Fruit fly (Drosophila melanogaster) whole organism, embryonic: Measurements from ENCODE around the gene CG32625.

Experiments
- Ada2b ChIP-seq: fragments of 200-800 bp; sonication (Bioruptor generic); IDR thresholded peaks from 2 replicates; pipeline ENCODE4 v1.3.6; 2022; ENCODE audit warnings: missing biosample characterization, missing genetic modification characterization
- Bdp1 ChIP-seq: fragments of 200-800 bp; sonication (Bioruptor generic); optimal IDR thresholded peaks from 3 replicates; lab custom pipeline; 2016; ENCODE audit warnings: missing biosample characterization, missing genetic modification characterization
- CG10209 ChIP-seq: fragments of 200-800 bp; sonication (Bioruptor generic); optimal IDR thresholded peaks from 3 replicates; lab custom pipeline; 2017; ENCODE audit warnings: missing biosample characterization, mild to moderate bottlenecking, missing genetic modification characterization, missing genetic modification reagents
- CG10959 ChIP-seq: fragments of 200-800 bp; sonication (Bioruptor generic); IDR thresholded peaks from 2 replicates; pipeline ENCODE4 v1.3.6; 2022; ENCODE audit warnings: missing biosample characterization, missing genetic modification characterization
- CG10979 ChIP-seq: fragments of 200-800 bp; sonication (Bioruptor generic); optimal IDR thresholded peaks from 2 replicates; lab custom pipeline; 2018; ENCODE audit warnings: missing biosample characterization, mild to moderate bottlenecking, missing genetic modification characterization, moderate library complexity
- CG13287 ChIP-seq: fragments of 200-800 bp; sonication (Bioruptor generic); IDR thresholded peaks from 2 replicates; pipeline ENCODE4 v1.3.6; 2022; ENCODE audit warnings: missing biosample characterization, missing genetic modification characterization; ENCODE audit not compliant: partially characterized antibody
- CG14667 ChIP-seq: fragments of 200-800 bp; sonication (Bioruptor generic); IDR thresholded peaks from 2 replicates; pipeline ENCODE4 v1.3.6; 2022; ENCODE audit warnings: missing biosample characterization, missing genetic modification characterization
- CG15269 ChIP-seq: fragments of 200-800 bp; sonication (Bioruptor generic); optimal IDR thresholded peaks from 2 replicates; lab custom pipeline; 2018; ENCODE audit warnings: missing biosample characterization, mild to moderate bottlenecking, missing genetic modification characterization, moderate library complexity
- CG1603 ChIP-seq: fragments of 200-800 bp; sonication (Bioruptor generic); optimal IDR thresholded peaks from 2 replicates; lab custom pipeline; 2019; ENCODE audit warnings: missing biosample characterization, mild to moderate bottlenecking, missing genetic modification characterization, moderate library complexity
- CG31365 ChIP-seq: fragments of 200-800 bp; sonication (Bioruptor generic); optimal IDR thresholded peaks from 2 replicates; lab custom pipeline; 2018; ENCODE audit warnings: missing biosample characterization, mild to moderate bottlenecking, missing genetic modification characterization
- CG32532 ChIP-seq: fragments of 200-800 bp; sonication (Bioruptor generic); IDR thresholded peaks from 2 replicates; pipeline ENCODE4 v1.3.6; 2022; ENCODE audit warnings: missing biosample characterization, missing genetic modification characterization
- CG3407 ChIP-seq: fragments of 200-800 bp; sonication (Bioruptor generic); optimal IDR thresholded peaks from 2 replicates; lab custom pipeline; 2018; ENCODE audit warnings: missing biosample characterization, mild to moderate bottlenecking, missing genetic modification characterization
- CG3838 ChIP-seq: fragments of 200-800 bp; sonication (Bioruptor generic); optimal IDR thresholded peaks from 3 replicates; lab custom pipeline; 2016; ENCODE audit warnings: missing biosample characterization, missing genetic modification characterization
- CG4328 ChIP-seq: fragments of 200-800 bp; sonication (Bioruptor generic); optimal IDR thresholded peaks from 3 replicates; lab custom pipeline; 2017; ENCODE audit warnings: missing biosample characterization, missing genetic modification reagents, missing genetic modification characterization
- CG5953 ChIP-seq: fragments of 200-800 bp; sonication (Bioruptor generic); IDR thresholded peaks from 2 replicates; pipeline ENCODE4 v1.3.6; 2022; ENCODE audit warnings: missing biosample characterization, missing genetic modification characterization
- CG6254 ChIP-seq: fragments of 200-800 bp; sonication (Bioruptor generic); optimal IDR thresholded peaks from 3 replicates; lab custom pipeline; 2017; ENCODE audit warnings: mild to moderate bottlenecking, missing biosample characterization, missing genetic modification reagents, missing genetic modification characterization
- CG6791 ChIP-seq: fragments of 200-800 bp; sonication (Bioruptor generic); IDR thresholded peaks from 3 replicates; pipeline ENCODE4 v1.3.6; 2022; ENCODE audit warnings: missing biosample characterization, missing genetic modification characterization; ENCODE audit not compliant: partially characterized antibody
- CG7556 ChIP-seq: fragments of 200-800 bp; sonication (Bioruptor generic); optimal IDR thresholded peaks from 2 replicates; lab custom pipeline; 2017; ENCODE audit warnings: missing biosample characterization, mild to moderate bottlenecking, missing genetic modification characterization
- CG7839 ChIP-seq: fragments of 200-800 bp; sonication (Bioruptor generic); optimal IDR thresholded peaks from 3 replicates; lab custom pipeline; 2018; ENCODE audit warnings: missing biosample characterization, mild to moderate bottlenecking, missing genetic modification characterization, moderate library complexity
- CG8765 ChIP-seq: fragments of 200-800 bp; sonication (Bioruptor generic); IDR thresholded peaks from 2 replicates; pipeline ENCODE4 v1.3.6; 2022; ENCODE audit warnings: missing biosample characterization, missing genetic modification characterization
- CG9215 ChIP-seq: fragments of 200-800 bp; sonication (Bioruptor generic); IDR thresholded peaks from 2 replicates; pipeline ENCODE4 v1.3.6; 2022; ENCODE audit warnings: missing biosample characterization, missing genetic modification characterization
- CoRest ChIP-seq: fragments of 200-800 bp; sonication (Bioruptor generic); optimal IDR thresholded peaks from 3 replicates; lab custom pipeline; 2018; ENCODE audit warnings: missing biosample characterization, mild to moderate bottlenecking, missing genetic modification characterization, moderate library complexity
- Drgx ChIP-seq: fragments of 200-800 bp; sonication (Bioruptor generic); IDR thresholded peaks from 2 replicates; pipeline ENCODE4 v1.3.6; 2022; ENCODE audit warnings: missing biosample characterization, missing genetic modification characterization
- Fer1 ChIP-seq: fragments of 200-800 bp; sonication (Bioruptor generic); optimal IDR thresholded peaks from 2 replicates; lab custom pipeline; 2017; ENCODE audit warnings: missing biosample characterization, mild to moderate bottlenecking, missing genetic modification characterization
- Fer3 ChIP-seq: fragments of 200-800 bp; sonication (Bioruptor generic); optimal IDR thresholded peaks from 2 replicates; lab custom pipeline; 2018; ENCODE audit warnings: missing biosample characterization, mild to moderate bottlenecking, missing genetic modification characterization, moderate library complexity
- Lim3 ChIP-seq: fragments of 200-800 bp; sonication (Bioruptor generic); IDR thresholded peaks from 2 replicates; pipeline ENCODE4 v1.3.6; 2022; ENCODE audit warnings: missing biosample characterization, missing genetic modification characterization
- Meics ChIP-seq: fragments of 200-800 bp; sonication (Bioruptor generic); optimal IDR thresholded peaks from 2 replicates; lab custom pipeline; 2017; ENCODE audit warnings: missing biosample characterization, mild to moderate bottlenecking, missing genetic modification characterization
- NC2α ChIP-seq: fragments of 200-800 bp; sonication (Bioruptor generic); optimal IDR thresholded peaks from 2 replicates; lab custom pipeline; 2016; ENCODE audit warnings: missing biosample characterization, missing genetic modification characterization
- Scr ChIP-seq: fragments of 200-800 bp; sonication (Bioruptor generic); IDR thresholded peaks from 2 replicates; pipeline ENCODE4 v1.3.6; 2022; ENCODE audit warnings: missing biosample characterization, missing genetic modification characterization; ENCODE audit not compliant: partially characterized antibody
- Sin3A ChIP-seq: fragments of >200 bp; optimal IDR thresholded peaks from 2 replicates; lab custom pipeline; 2018
- Ssrp ChIP-seq: fragments of 200-800 bp; sonication (Bioruptor generic); optimal IDR thresholded peaks from 2 replicates; lab custom pipeline; 2018; ENCODE audit warnings: missing biosample characterization, mild to moderate bottlenecking, missing genetic modification characterization, moderate library complexity
- Trl ChIP-seq, 3 experiments: fragments of >200 bp in 2 of 3; fragments of 200-800 bp in 1 of 3; sonication (Bioruptor generic) in 1 of 3; optimal IDR thresholded peaks; 2 replicates in 1 of 3; 3 replicates in 2 of 3; lab custom pipeline; 2016 to 2017; ENCODE audit warnings: missing biosample characterization in 1 of 3, missing genetic modification characterization in 1 of 3
- Xrp1 ChIP-seq: fragments of 200-800 bp; sonication (Bioruptor generic); IDR thresholded peaks from 2 replicates; pipeline ENCODE4 v1.3.6; 2022; ENCODE audit warnings: missing biosample characterization, missing genetic modification characterization
- abd-A ChIP-seq: fragments of 200-800 bp; sonication (Bioruptor generic); optimal IDR thresholded peaks from 3 replicates; lab custom pipeline; 2019; ENCODE audit warnings: missing biosample characterization, mild to moderate bottlenecking, missing genetic modification characterization, moderate library complexity
- bab2 ChIP-seq: fragments of 200-800 bp; sonication (Bioruptor generic); optimal IDR thresholded peaks from 2 replicates; lab custom pipeline; 2016; ENCODE audit warnings: missing biosample characterization, missing genetic modification characterization
- chn ChIP-seq: fragments of 200-800 bp; sonication (Bioruptor generic); optimal IDR thresholded peaks from 2 replicates; lab custom pipeline; 2016; ENCODE audit warnings: missing biosample characterization, missing genetic modification characterization
- emc ChIP-seq: fragments of 200-800 bp; sonication (Bioruptor generic); optimal IDR thresholded peaks from 2 replicates; lab custom pipeline; 2016; ENCODE audit warnings: missing biosample characterization, missing genetic modification characterization
- ems ChIP-seq: fragments of 200-800 bp; sonication (Bioruptor generic); optimal IDR thresholded peaks from 3 replicates; lab custom pipeline; 2016; ENCODE audit warnings: missing biosample characterization, missing genetic modification characterization
- en ChIP-seq: fragments of 200-800 bp; sonication (Bioruptor generic); optimal IDR thresholded peaks from 2 replicates; lab custom pipeline; 2016; ENCODE audit warnings: missing biosample characterization, missing genetic modification characterization
- gsb ChIP-seq: fragments of 200-800 bp; sonication (Bioruptor generic); IDR thresholded peaks from 2 replicates; pipeline ENCODE4 v1.3.6; 2022; ENCODE audit warnings: missing biosample characterization, missing genetic modification characterization
- ind ChIP-seq: fragments of 200-800 bp; sonication (Bioruptor generic); optimal IDR thresholded peaks from 3 replicates; lab custom pipeline; 2016; ENCODE audit warnings: missing biosample characterization, missing genetic modification characterization
- klu ChIP-seq: fragments of 200-800 bp; sonication (Bioruptor generic); IDR thresholded peaks from 2 replicates; pipeline ENCODE4 v1.3.6; 2022; ENCODE audit warnings: missing biosample characterization, missing genetic modification characterization
- kni ChIP-seq: fragments of 200-800 bp; sonication (Bioruptor generic); optimal IDR thresholded peaks from 3 replicates; lab custom pipeline; 2017; ENCODE audit warnings: mild to moderate bottlenecking, missing biosample characterization, missing genetic modification reagents, missing genetic modification characterization
- nom ChIP-seq: fragments of 200-800 bp; sonication (Bioruptor generic); optimal IDR thresholded peaks from 2 replicates; lab custom pipeline; 2017; ENCODE audit warnings: missing biosample characterization, missing genetic modification characterization, mild to moderate bottlenecking, moderate library complexity, missing genetic modification reagents
- peb ChIP-seq: fragments of 200-800 bp; sonication (Bioruptor generic); IDR thresholded peaks from 2 replicates; pipeline ENCODE4 v1.3.6; 2022; ENCODE audit warnings: missing biosample characterization, missing genetic modification characterization
- sisA ChIP-seq: fragments of 200-800 bp; sonication (Bioruptor generic); IDR thresholded peaks from 2 replicates; pipeline ENCODE4 v1.3.6; 2022; ENCODE audit warnings: missing biosample characterization, missing genetic modification characterization
- slbo ChIP-seq: fragments of 200-800 bp; sonication (Bioruptor generic); IDR thresholded peaks from 2 replicates; pipeline ENCODE4 v1.3.6; 2022; ENCODE audit warnings: missing biosample characterization, missing genetic modification characterization
- sr ChIP-seq: fragments of 200-800 bp; sonication (Bioruptor generic); IDR thresholded peaks from 3 replicates; pipeline ENCODE4 v1.3.6; 2022; ENCODE audit warnings: missing biosample characterization, missing genetic modification characterization
- tgo ChIP-seq: fragments of 200-800 bp; sonication (Bioruptor generic); IDR thresholded peaks from 3 replicates; pipeline ENCODE4 v1.3.6; 2022; ENCODE audit warnings: missing biosample characterization, missing genetic modification characterization
- tx ChIP-seq: fragments of 200-800 bp; sonication (Bioruptor generic); optimal IDR thresholded peaks from 2 replicates; lab custom pipeline; 2016; ENCODE audit warnings: missing biosample characterization, missing genetic modification characterization
- vfl ChIP-seq: fragments of 200-800 bp; sonication (Bioruptor generic); optimal IDR thresholded peaks from 2 replicates; lab custom pipeline; 2016; ENCODE audit warnings: missing biosample characterization, missing genetic modification characterization

Gene CG32625

DNA sequence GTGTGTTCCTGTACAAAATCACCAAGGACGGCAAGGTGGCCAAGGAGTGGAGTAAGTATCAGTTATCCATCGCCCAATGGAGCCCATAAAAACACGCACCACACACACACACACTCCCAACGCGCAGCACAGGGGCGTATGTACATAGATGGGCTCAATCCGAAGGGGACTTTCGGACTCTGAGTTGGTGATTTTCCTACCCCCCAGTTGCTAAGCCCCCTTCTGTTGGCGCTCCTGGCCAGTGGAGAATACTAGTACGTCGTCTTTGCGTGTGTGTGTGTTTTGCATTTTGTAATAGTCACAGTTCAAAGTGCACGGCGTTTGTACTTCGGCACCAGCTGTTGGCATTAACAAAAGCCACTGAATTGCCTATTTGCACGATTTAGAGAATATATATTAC, 16.6 kb downstream of the CG32625 start (continued):
- TF ChIP-seq tgo (GFP tag; lab: Robert Waterston, UW) (peak; percentile 79), CG7556 (GFP tag; lab: Kevin White, UChicago) (no peak), sr (GFP tag; lab: Robert Waterston, UW) (peak; percentile 59; the same call in 1 of the 3 replicates), slbo (GFP tag; lab: Robert Waterston, UW) (peak; percentile 95), vfl (GFP tag; lab: Kevin White, UChicago) (peak; percentile 37), Lim3 (GFP tag; lab: Robert Waterston, UW) (no peak), gsb (GFP tag; lab: Robert Waterston, UW) (peak; percentile 70), CG3407 (GFP tag; lab: Kevin White, UChicago) (peak; percentile 26), CG6254 (peak; percentile 43), CG14667 (peak; percentile 79), ems (GFP tag; lab: Kevin White, UChicago) (peak; percentile 42), CG10209 (peak; percentile 70), Ssrp (peak; percentile 28), sisA (GFP tag; lab: Robert Waterston, UW) (peak; percentile 85), Fer1 (GFP tag; lab: Kevin White, UChicago) (peak; percentile 80), CG1603 (tag; lab: Kevin White, UChicago) (peak; percentile 87), CG8765 (GFP tag; lab: Robert Waterston, UW) (peak; percentile 69), abd-A (tag; lab: Kevin White, UChicago) (no peak), ind (GFP tag; lab: Kevin White, UChicago) (peak; percentile 86), CG9215 (GFP tag; lab: Robert Waterston, UW) (peak; percentile 73), CoRest (tag; lab: Kevin White, UChicago) (peak; percentile 60), CG10959 (GFP tag; lab: Robert Waterston, UW) (peak; percentile 61; the same call in 1 of the 2 replicates), CG7839 (tag; lab: Kevin White, UChicago) (peak; percentile 82), en (GFP tag; lab: Kevin White, UChicago) (no peak), bab2 (peak; percentile 89), NC2α (no peak), CG13287 (no peak), Scr (GFP tag; lab: Robert Waterston, UW) (no peak), Fer3 (tag; lab: Kevin White, UChicago) (peak; percentile 81), CG31365 (tag; lab: Kevin White, UChicago) (peak; percentile 4), kni (GFP tag; lab: Kevin White, UChicago) (no peak), CG15269 (tag; lab: Kevin White, UChicago) (peak; percentile 89), tx (GFP tag; lab: Kevin White, UChicago) (peak; percentile 78), CG6791 (GFP tag; lab: Robert Waterston, UW) (no peak), CG10979 (peak; percentile 51), Trl (optimal IDR thresholded peaks at IDR 0.05; lab: Kevin White, UChicago) (no peak), Trl (GFP tag; optimal IDR thresholded peaks at IDR 0.05; lab: Kevin White, UChicago) (peak; percentile 82), nom (GFP tag; lab: Kevin White, UChicago) (peak; percentile 97), Sin3A (lab: Kevin White, UChicago) (no peak), Drgx (GFP tag; lab: Robert Waterston, UW) (peak; percentile 92), peb (GFP tag; lab: Robert Waterston, UW) (peak; percentile 66; the same call in 1 of the 2 replicates), Ada2b (peak; percentile 85), Meics (GFP tag; lab: Kevin White, UChicago) (peak; percentile 86), CG3838 (GFP tag; lab: Kevin White, UChicago) (peak; percentile 14), chn (GFP tag; lab: Kevin White, UChicago) (peak; percentile 72), CG32532 (peak; percentile 91), klu (GFP tag; lab: Robert Waterston, UW) (peak; percentile 44; the same call in 1 of the 2 replicates), emc (GFP tag; lab: Kevin White, UChicago) (no peak), CG4328 (GFP tag; lab: Kevin White, UChicago) (peak; percentile 77), CG5953 (GFP tag; lab: Robert Waterston, UW) (peak; percentile 78), Bdp1 (GFP tag; lab: Kevin White, UChicago) (peak; percentile 49), Xrp1 (GFP tag; lab: Robert Waterston, UW) (peak; percentile 86)
